Worm (Caenorhabditis elegans) whole organism, young adult: ENCODE results near the gene cdc-48.2.

ENCODE experiments used
- C17E4.6 ChIP-seq: fragments of 200-800 bp; sonication (Bioruptor generic); IDR thresholded peaks from 2 replicates; pipeline ENCODE4 v1.3.6; 2022; ENCODE audit warnings: missing genetic modification reagents, missing genetic modification characterization, missing compliant biosample characterization
- D2030.7 ChIP-seq: fragments of 200-800 bp; sonication (Bioruptor generic); IDR thresholded peaks from 2 replicates; pipeline ENCODE4 v1.3.6; 2022; ENCODE audit warnings: missing genetic modification reagents, missing genetic modification characterization, missing compliant biosample characterization
- F22D6.2 ChIP-seq: sonication (generic microtip); optimal IDR thresholded peaks from 2 replicates; lab custom pipeline; 2016; ENCODE audit warnings: mild to moderate bottlenecking, missing genetic modification characterization, missing compliant biosample characterization
- F37B4.10 ChIP-seq: fragments of 200-800 bp; sonication (Bioruptor generic); IDR thresholded peaks from 2 replicates; pipeline ENCODE4 v1.3.6; 2022; ENCODE audit warnings: missing genetic modification characterization, missing compliant biosample characterization
- F49E8.2 ChIP-seq: sonication (generic microtip); optimal IDR thresholded peaks from 3 replicates; lab custom pipeline; 2017; ENCODE audit warnings: missing genetic modification characterization, mild to moderate bottlenecking, missing compliant biosample characterization, antibody characterized with exemption, moderate library complexity; ENCODE audit not compliant: insufficient read depth
- F52B5.7 ChIP-seq: sonication (generic microtip); optimal IDR thresholded peaks from 2 replicates; lab custom pipeline; 2016; ENCODE audit warnings: mild to moderate bottlenecking, missing genetic modification characterization, missing compliant biosample characterization
- T07F8.4 ChIP-seq: sonication (generic microtip); optimal IDR thresholded peaks from 2 replicates; lab custom pipeline; 2016; ENCODE audit warnings: mild to moderate bottlenecking, missing genetic modification characterization, moderate library complexity, missing compliant biosample characterization
- Y56A3A.18 ChIP-seq: fragments of 200-800 bp; sonication (Bioruptor generic); IDR thresholded peaks from 2 replicates; pipeline ENCODE4 v1.3.6; 2022; ENCODE audit warnings: missing genetic modification reagents, missing genetic modification characterization, missing compliant biosample characterization
- Y95B8A.8 ChIP-seq: fragments of 200-800 bp; sonication (Bioruptor generic); IDR thresholded peaks from 2 replicates; pipeline ENCODE4 v1.3.6; 2022; ENCODE audit warnings: missing genetic modification reagents, missing genetic modification characterization, missing compliant biosample characterization
- akir-1 ChIP-seq: fragments of 200-800 bp; sonication (Bioruptor generic); optimal IDR thresholded peaks from 2 replicates; lab custom pipeline; 2018; ENCODE audit warnings: mild to moderate bottlenecking, missing genetic modification characterization, moderate library complexity, missing compliant biosample characterization
- aptf-2 ChIP-seq: fragments of 200-800 bp; sonication (Bioruptor generic); conservative IDR thresholded peaks from 2 replicates; pipeline ENCODE4 v1.3.6; 2022; ENCODE audit warnings: missing genetic modification reagents, missing genetic modification characterization, missing compliant biosample characterization
- bed-1 ChIP-seq: fragments of 200-800 bp; sonication (Bioruptor generic); IDR thresholded peaks from 2 replicates; pipeline ENCODE4 v1.3.6; 2022; ENCODE audit warnings: missing genetic modification reagents, missing genetic modification characterization, missing compliant biosample characterization
- ccch-3 ChIP-seq: fragments of 200-800 bp; sonication (Bioruptor generic); optimal IDR thresholded peaks from 2 replicates; lab custom pipeline; 2018; ENCODE audit warnings: mild to moderate bottlenecking, missing genetic modification characterization, missing compliant biosample characterization
- cebp-2 ChIP-seq: fragments of 200-800 bp; sonication (Bioruptor generic); IDR thresholded peaks from 2 replicates; pipeline ENCODE4 v1.3.6; 2022; ENCODE audit warnings: missing genetic modification characterization, missing compliant biosample characterization
- ceh-91 ChIP-seq: fragments of 200-800 bp; sonication (Bioruptor generic); IDR thresholded peaks from 2 replicates; pipeline ENCODE4 v1.3.6; 2022; ENCODE audit warnings: missing genetic modification reagents, missing genetic modification characterization, missing compliant biosample characterization
- die-1 ChIP-seq: sonication (generic microtip); optimal IDR thresholded peaks from 2 replicates; lab custom pipeline; 2016; ENCODE audit warnings: missing genotype, mild to moderate bottlenecking, missing genetic modification characterization, missing compliant biosample characterization
- egl-44 ChIP-seq: fragments of 200-800 bp; sonication (Bioruptor generic); IDR thresholded peaks from 2 replicates; pipeline ENCODE4 v1.3.6; 2022; ENCODE audit warnings: missing genetic modification reagents, missing genetic modification characterization, missing compliant biosample characterization
- gei-17 ChIP-seq: fragments of 200-800 bp; sonication (Bioruptor generic); optimal IDR thresholded peaks from 2 replicates; lab custom pipeline; 2018; ENCODE audit warnings: mild to moderate bottlenecking, missing genetic modification characterization, missing compliant biosample characterization
- him-1 ChIP-seq: sonication (generic microtip); optimal IDR thresholded peaks from 2 replicates; lab custom pipeline; 2016; ENCODE audit warnings: missing genotype, missing genetic modification reagents, missing genetic modification characterization, missing compliant biosample characterization
- hlh-26 ChIP-seq: fragments of 200-800 bp; sonication (Bioruptor generic); conservative IDR thresholded peaks from 2 replicates; pipeline ENCODE4 v1.3.6; 2022; ENCODE audit warnings: missing genetic modification reagents, missing genetic modification characterization, missing compliant biosample characterization
- hmg-1.2 ChIP-seq: fragments of 200-800 bp; sonication (Bioruptor generic); IDR thresholded peaks from 2 replicates; pipeline ENCODE4 v1.3.6; 2022; ENCODE audit warnings: missing genetic modification reagents, missing genetic modification characterization, missing compliant biosample characterization
- hsf-1 ChIP-seq: fragments of 200-800 bp; sonication (Bioruptor generic); IDR thresholded peaks from 2 replicates; pipeline ENCODE4 v1.3.6; 2022; ENCODE audit warnings: missing genetic modification reagents, missing genetic modification characterization, missing compliant biosample characterization
- let-607 ChIP-seq, 2 experiments: fragments of 200-800 bp in 1 of 2; sonication (Bioruptor generic) in 1 of 2; sonication (generic microtip) in 1 of 2; optimal IDR thresholded peaks; 2 replicates each; lab custom pipeline; 2016 to 2018; ENCODE audit warnings: mild to moderate bottlenecking in 2 of 2, missing compliant biosample characterization in 2 of 2, missing genetic modification characterization in 2 of 2, moderate library complexity in 2 of 2, missing genotype in 1 of 2
- lin-54 ChIP-seq: fragments of 200-800 bp; sonication (Bioruptor generic); optimal IDR thresholded peaks from 2 replicates; lab custom pipeline; 2018; ENCODE audit warnings: mild to moderate bottlenecking, missing genetic modification characterization, missing compliant biosample characterization
- mxl-1 ChIP-seq: sonication (generic microtip); optimal IDR thresholded peaks from 2 replicates; lab custom pipeline; 2016; ENCODE audit warnings: missing genetic modification characterization, missing compliant biosample characterization
- nfya-1 ChIP-seq: sonication (generic microtip); optimal IDR thresholded peaks from 2 replicates; lab custom pipeline; 2017; ENCODE audit warnings: antibody characterized with exemption, missing compliant biosample characterization, missing genetic modification characterization, borderline replicate concordance; ENCODE audit not compliant: insufficient read depth
- nfya-2 ChIP-seq: fragments of 200-800 bp; sonication (Bioruptor generic); IDR thresholded peaks from 2 replicates; pipeline ENCODE4 v1.3.6; 2022; ENCODE audit warnings: missing genetic modification reagents, missing genetic modification characterization, missing compliant biosample characterization
- nfyb-1 ChIP-seq: fragments of 200-800 bp; sonication (Bioruptor generic); IDR thresholded peaks from 2 replicates; pipeline ENCODE4 v1.3.6; 2022; ENCODE audit warnings: missing genetic modification reagents, missing genetic modification characterization, missing compliant biosample characterization
- nhr-27 ChIP-seq: fragments of 200-800 bp; sonication (Bioruptor generic); optimal IDR thresholded peaks from 2 replicates; lab custom pipeline; 2018; ENCODE audit warnings: mild to moderate bottlenecking, missing genetic modification characterization, moderate library complexity, missing compliant biosample characterization
- nhr-80 ChIP-seq: sonication (generic microtip); optimal IDR thresholded peaks from 2 replicates; lab custom pipeline; 2016; ENCODE audit warnings: missing genetic modification characterization, missing compliant biosample characterization
- rec-8 ChIP-seq, 2 experiments: sonication (generic microtip); optimal IDR thresholded peaks; 2 replicates each; lab custom pipeline; 2016; ENCODE audit warnings: mild to moderate bottlenecking in 2 of 2, missing genetic modification characterization in 2 of 2, missing genetic modification reagents in 2 of 2, missing genotype in 2 of 2, missing biosample characterization in 1 of 2, missing compliant biosample characterization in 1 of 2, moderate library complexity in 1 of 2
- sea-2 ChIP-seq: fragments of 200-800 bp; sonication (Bioruptor generic); IDR thresholded peaks from 2 replicates; pipeline ENCODE4 v1.3.6; 2022; ENCODE audit warnings: missing genetic modification characterization, missing compliant biosample characterization
- snpc-1.1 ChIP-seq: sonication (generic microtip); optimal IDR thresholded peaks from 2 replicates; lab custom pipeline; 2017; ENCODE audit warnings: missing genetic modification characterization, mild to moderate bottlenecking, missing compliant biosample characterization, antibody characterized with exemption, moderate library complexity, missing genotype, missing genetic modification reagents; ENCODE audit not compliant: insufficient read depth
- snpc-1.3 ChIP-seq: sonication (generic microtip); optimal IDR thresholded peaks from 2 replicates; lab custom pipeline; 2017; ENCODE audit warnings: missing genetic modification characterization, mild to moderate bottlenecking, missing compliant biosample characterization, antibody characterized with exemption, moderate library complexity, missing genotype, missing genetic modification reagents; ENCODE audit not compliant: insufficient read depth
- snpc-3.4 ChIP-seq: sonication (generic microtip); optimal IDR thresholded peaks from 2 replicates; lab custom pipeline; 2017; ENCODE audit warnings: missing genetic modification characterization, mild to moderate bottlenecking, missing compliant biosample characterization, antibody characterized with exemption, moderate library complexity, missing genotype, missing genetic modification reagents
- sptf-2 ChIP-seq: fragments of 200-800 bp; sonication (Bioruptor generic); optimal IDR thresholded peaks from 2 replicates; lab custom pipeline; 2018; ENCODE audit warnings: mild to moderate bottlenecking, missing genetic modification characterization, missing compliant biosample characterization
- tbx-9 ChIP-seq: sonication (generic microtip); optimal IDR thresholded peaks from 2 replicates; lab custom pipeline; 2016; ENCODE audit warnings: borderline replicate concordance, missing genetic modification characterization, inconsistent platforms, missing compliant biosample characterization
- unc-62 ChIP-seq: fragments of 150-350 bp; optimal IDR thresholded peaks from 2 replicates; lab custom pipeline; 2014; ENCODE audit warnings: missing biosample characterization, missing genetic modification reagents, missing genetic modification characterization
- xnd-1 ChIP-seq: sonication (generic microtip); optimal IDR thresholded peaks from 2 replicates; lab custom pipeline; 2016; ENCODE audit warnings: missing genotype, missing genetic modification reagents, missing genetic modification characterization, missing compliant biosample characterization
- zim-3 ChIP-seq: sonication (generic microtip); optimal IDR thresholded peaks from 2 replicates; lab custom pipeline; 2017; ENCODE audit warnings: mild to moderate bottlenecking, missing genetic modification characterization, moderate library complexity, missing compliant biosample characterization
- ztf-18 ChIP-seq: sonication (generic microtip); optimal IDR thresholded peaks from 2 replicates; lab custom pipeline; 2016; ENCODE audit warnings: missing genotype, mild to moderate bottlenecking, missing genetic modification characterization, missing compliant biosample characterization
- ztf-22 ChIP-seq: fragments of 200-800 bp; sonication (Bioruptor generic); optimal IDR thresholded peaks from 2 replicates; lab custom pipeline; 2018; ENCODE audit warnings: mild to moderate bottlenecking, missing genetic modification characterization, moderate library complexity, missing compliant biosample characterization

The cdc-48.2 gene

ce11 chrII:8112063-8112462 lies 26.2 kb upstream of the cdc-48.2 start, which contains the start of gene lron-4:
lron-4 (minus strand) TSS chrII:8112163.
- no peak for TF ChIP-seq let-607 (tag; optimal IDR thresholded peaks at IDR 0.05; lab: Kevin White, UChicago)
- TF ChIP-seq bed-1: no peak
- no peak for TF ChIP-seq ccch-3
- TF ChIP-seq ceh-91 (GFP tag; lab: Robert Waterston, UW): no peak
- TF ChIP-seq rec-8 (tag; optimal IDR thresholded peaks at IDR 0.05; lab: Kevin White, UChicago): no peak
- no peak for TF ChIP-seq cebp-2 (GFP tag; lab: Robert Waterston, UW)
- TF ChIP-seq hlh-26 (GFP tag; lab: Robert Waterston, UW): no peak

ce11 chrII:8116159-8116558 lies 22.1 kb upstream of the cdc-48.2 start, which contains the start of gene unc-105:
unc-105 (plus strand) TSS chrII:8116459.
- TF ChIP-seq Y95B8A.8 (GFP tag; lab: Robert Waterston, UW): no peak
- no peak for TF ChIP-seq nhr-27 (tag; lab: Kevin White, UChicago)
- no peak for TF ChIP-seq F37B4.10 (GFP tag; lab: Robert Waterston, UW)
- TF ChIP-seq sptf-2 (GFP tag; lab: Kevin White, UChicago): no peak
- no peak for TF ChIP-seq F22D6.2 (tag; lab: Kevin White, UChicago)
- TF ChIP-seq sea-2 (GFP tag; lab: Robert Waterston, UW): no peak
- TF ChIP-seq ztf-18 (tag; lab: Kevin White, UChicago): no peak
- no peak for TF ChIP-seq snpc-3.4

- TF ChIP-seq him-1 (tag; lab: Kevin White, UChicago) (no peak), nhr-80 (tag; lab: Kevin White, UChicago) (no peak), F52B5.7 (tag; lab: Kevin White, UChicago) (no peak), rec-8 (tag; optimal IDR thresholded peaks at IDR 0.05; lab: Kevin White, UChicago) (no peak), C17E4.6 (GFP tag; lab: Robert Waterston, UW) (no peak), gei-17 (GFP tag; lab: Kevin White, UChicago) (no peak)
- TF ChIP-seq, all 124 proteins: peak for 0
Observed at ce11 chrII:8117426-8117825, 20.9 kb upstream of the cdc-48.2 start.

- TF ChIP-seq akir-1 (GFP tag; lab: Kevin White, UChicago) (no peak), aptf-2 (no peak), nfyb-1 (GFP tag; lab: Robert Waterston, UW) (no peak), unc-62 (GFP tag; lab: Kevin White, UChicago) (no peak), lin-54 (GFP tag; lab: Kevin White, UChicago) (no peak), nfya-1 (tag; lab: Kevin White, UChicago) (no peak), F52B5.7 (tag; lab: Kevin White, UChicago) (no peak), T07F8.4 (no peak), hmg-1.2 (GFP tag; lab: Robert Waterston, UW) (peak; percentile 25; the same call in 1 of the 2 replicates), ztf-22 (no peak), snpc-1.1 (no peak), tbx-9 (tag; lab: Kevin White, UChicago) (no peak), hsf-1 (no peak), sea-2 (GFP tag; lab: Robert Waterston, UW) (no peak), nfya-2 (no peak), ceh-91 (GFP tag; lab: Robert Waterston, UW) (no peak), xnd-1 (tag; lab: Kevin White, UChicago) (no peak), die-1 (tag; lab: Kevin White, UChicago) (no peak), egl-44 (GFP tag; lab: Robert Waterston, UW) (no peak), snpc-1.3 (tag; lab: Kevin White, UChicago) (no peak), D2030.7 (peak; percentile 12; the same call in 1 of the 2 replicates), mxl-1 (tag; lab: Kevin White, UChicago) (no peak), sptf-2 (GFP tag; lab: Kevin White, UChicago) (no peak), zim-3 (tag; lab: Kevin White, UChicago) (no peak), Y56A3A.18 (GFP tag; lab: Robert Waterston, UW) (no peak), cebp-2 (GFP tag; lab: Robert Waterston, UW) (no peak), F49E8.2 (tag; lab: Kevin White, UChicago) (peak; percentile 63)
Observed at ce11 chrII:8124867-8125266, 13.4 kb upstream of the cdc-48.2 start, which contains the start of gene ire-1. ire-1 (minus strand) TSS chrII:8124910.
